Fruit fly (Drosophila melanogaster) S2 (cell line): ENCODE results near the gene Hcs.
A peak's percentile ranks its signal among the peaks of the same experiment; 100 is the strongest.

Experiments
- CG8478 ChIP-seq: fragments of >200 bp; optimal IDR thresholded peaks from 2 replicates; lab custom pipeline; 2018
- CTCF ChIP-seq, 2 experiments: fragments of >200 bp; optimal IDR thresholded peaks; 2 replicates each; lab custom pipeline; 2018

The Hcs gene

DNA sequence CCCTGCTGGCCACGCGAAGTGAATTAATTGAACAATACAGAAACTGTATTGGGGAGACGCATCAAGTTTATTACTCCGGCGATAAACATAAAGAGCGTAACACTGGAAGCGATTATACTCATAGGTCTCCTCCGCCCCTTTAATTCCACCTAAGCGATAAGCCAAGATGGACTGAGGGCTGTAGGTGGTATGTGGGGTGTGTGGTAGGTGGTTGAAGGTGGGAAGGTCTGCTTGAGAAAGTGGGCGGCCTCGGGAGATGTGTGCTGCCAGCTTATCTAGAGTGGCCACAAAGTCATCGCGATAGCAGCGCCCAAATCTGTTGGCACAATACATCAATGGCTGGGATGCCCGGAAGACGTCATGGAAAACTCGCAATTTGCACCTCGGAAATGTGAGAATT, 22.9 kb downstream of the Hcs start:
- TF ChIP-seq CG8478 (lab: Kevin White, UChicago): no peak
- no peak for TF ChIP-seq CTCF (optimal IDR thresholded peaks at IDR 0.05; lab: Kevin White, UChicago)

DNA sequence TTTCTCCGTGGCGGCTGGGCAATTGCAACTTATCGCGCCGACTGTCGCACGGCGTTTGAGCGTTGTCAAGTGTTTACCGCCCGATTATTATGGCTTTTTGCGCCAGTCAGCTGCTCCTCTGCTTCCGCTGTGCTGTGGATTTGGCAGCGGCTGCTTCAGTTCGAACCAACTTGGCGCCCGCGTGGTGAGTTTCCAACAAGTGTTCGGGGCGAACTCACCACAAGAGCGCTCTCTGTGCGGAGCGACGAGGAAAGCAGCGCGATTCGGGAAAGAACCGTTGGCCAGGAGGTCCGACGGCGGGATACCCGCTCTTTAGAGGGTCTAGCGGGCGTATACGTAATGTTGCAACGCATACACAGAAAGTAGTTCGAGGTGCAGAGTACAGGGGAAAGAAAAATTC, 27.9 kb downstream of the Hcs start, which contains the start of gene NKCC:
Gene NKCC (minus strand): TSS at position 57 of the 400 bp plus-strand sequence.
- TF ChIP-seq CG8478 (lab: Kevin White, UChicago) (no peak), CTCF (optimal IDR thresholded peaks at IDR 0.05; lab: Kevin White, UChicago) (no peak)

dm6 chr3R:5503789-5504387, 29.2 kb downstream of the Hcs start:
- TF ChIP-seq CTCF (optimal IDR thresholded peaks at IDR 0.05; lab: Kevin White, UChicago): no peak
- TF ChIP-seq CG8478 (lab: Kevin White, UChicago): no peak

- no peak for TF ChIP-seq CG8478 (lab: Kevin White, UChicago)
- no peak for TF ChIP-seq CTCF (optimal IDR thresholded peaks at IDR 0.05; lab: Kevin White, UChicago)
These were observed 40.1 kb downstream of the Hcs start for dm6 chr3R:5514759-5515158.

DNA sequence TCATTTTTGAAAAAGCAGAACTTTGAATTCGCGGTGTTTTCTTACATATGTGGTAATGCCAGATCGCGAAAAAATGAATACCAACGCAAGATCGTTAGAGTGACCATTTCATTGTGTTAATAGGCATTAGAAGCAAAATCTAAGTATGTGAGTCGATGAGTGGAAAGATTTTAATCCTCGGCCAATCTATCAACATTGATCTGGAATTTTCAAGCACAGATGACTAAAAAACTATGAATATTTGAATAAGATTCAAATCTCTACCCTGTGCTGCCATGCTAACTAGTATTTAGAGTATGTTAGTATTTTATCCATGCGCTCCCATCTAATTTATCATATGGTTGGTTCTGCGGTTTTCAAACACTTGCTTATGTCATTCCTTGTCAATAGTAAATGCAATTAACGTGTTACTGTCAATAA, 41.9 kb downstream of the Hcs start:
- no peak for TF ChIP-seq CG8478 (lab: Kevin White, UChicago)
- TF ChIP-seq CTCF (optimal IDR thresholded peaks at IDR 0.05; lab: Kevin White, UChicago): no peak

DNA sequence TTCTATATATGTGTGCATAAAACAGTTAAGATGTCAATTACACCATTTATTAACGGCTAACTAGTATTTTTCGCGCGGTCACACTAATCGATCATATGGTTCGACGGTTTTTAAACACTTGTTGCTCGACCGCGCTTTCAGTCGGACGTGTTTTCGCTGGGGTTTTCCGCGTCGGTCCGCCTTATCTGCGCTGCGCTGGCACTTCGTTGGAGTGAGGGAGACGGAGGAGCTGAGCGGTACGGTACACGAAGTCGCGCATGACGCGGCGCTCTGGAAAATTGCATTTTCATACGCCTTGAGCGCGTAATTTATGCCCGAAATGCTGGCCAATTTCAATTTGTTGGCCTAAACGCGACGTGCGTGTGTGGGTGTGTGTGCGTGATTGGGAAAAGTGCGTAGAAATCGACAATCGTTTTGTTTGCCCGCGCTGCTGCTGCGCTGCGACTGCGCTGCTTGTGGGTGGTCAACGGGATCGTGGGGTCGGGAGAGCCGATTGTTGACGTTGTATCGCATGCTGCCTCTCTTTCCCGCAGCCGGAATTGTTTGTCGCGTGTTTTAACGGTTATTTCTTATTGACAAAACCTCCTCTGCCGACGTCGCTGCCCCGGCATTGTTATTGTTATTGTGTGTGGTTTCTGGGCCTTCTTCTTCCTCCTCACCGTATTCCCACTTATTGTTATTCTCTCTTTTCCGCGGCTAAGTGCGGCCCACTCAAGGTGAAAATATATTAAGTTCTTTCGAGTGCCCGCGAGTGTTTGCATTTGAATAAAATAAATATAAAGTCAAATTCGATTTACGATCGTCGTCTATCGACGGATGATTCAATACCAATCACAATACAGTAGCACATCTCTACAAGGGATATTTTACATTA, 42.5 kb downstream of the Hcs start, which contains the start of gene Itpr:
Gene Itpr (plus strand): TSS at position 116 of the 874 bp plus-strand sequence.
- no peak for TF ChIP-seq CG8478 (lab: Kevin White, UChicago)
- no peak for TF ChIP-seq CTCF (optimal IDR thresholded peaks at IDR 0.05; lab: Kevin White, UChicago)

DNA sequence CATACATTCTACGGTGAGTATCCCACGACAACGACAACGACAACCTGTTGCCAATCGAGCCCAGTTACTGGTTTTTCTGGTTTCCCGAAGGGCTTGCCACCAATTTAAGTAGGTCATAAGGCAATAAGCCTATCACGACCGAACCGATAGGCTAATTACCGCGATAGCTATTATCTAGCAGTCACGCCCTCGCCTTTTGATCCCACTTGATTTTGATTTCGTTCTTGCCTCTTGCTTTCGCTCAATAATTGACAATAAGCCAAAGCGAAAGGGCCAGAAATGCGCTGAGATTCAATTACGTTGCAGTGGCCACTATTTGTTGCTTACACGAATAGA, 43.1 kb downstream of the Hcs start:
- no peak for TF ChIP-seq CG8478 (lab: Kevin White, UChicago)
- no peak for TF ChIP-seq CTCF (optimal IDR thresholded peaks at IDR 0.05; lab: Kevin White, UChicago)

dm6 chr3R:5518627-5519026, 43.9 kb downstream of the Hcs start:
- no peak for TF ChIP-seq CTCF (optimal IDR thresholded peaks at IDR 0.05; lab: Kevin White, UChicago)
- no peak for TF ChIP-seq CG8478 (lab: Kevin White, UChicago)

- no peak for TF ChIP-seq CG8478 (lab: Kevin White, UChicago)
- TF ChIP-seq CTCF (optimal IDR thresholded peaks at IDR 0.05; lab: Kevin White, UChicago): no peak
These were observed 45.1 kb downstream of the Hcs start for dm6 chr3R:5519789-5520188.

DNA sequence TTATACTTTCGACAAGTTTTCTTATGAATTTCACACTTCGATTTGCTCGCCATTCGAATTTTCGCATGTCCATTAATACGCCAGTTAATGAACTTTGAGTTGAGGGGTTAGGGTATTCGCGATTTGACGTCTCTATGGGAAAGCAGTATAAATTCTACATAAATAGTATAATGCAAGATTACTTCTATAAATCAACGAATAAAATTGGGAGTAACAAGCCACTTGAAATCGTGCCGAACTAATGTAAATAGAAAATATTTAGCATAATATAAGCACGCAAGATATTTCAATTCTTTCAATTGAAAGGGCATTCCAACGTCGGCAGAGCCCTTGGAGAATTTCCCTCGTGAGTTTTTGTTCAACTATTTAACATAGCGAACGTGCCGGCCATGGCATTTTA, 45.9 kb downstream of the Hcs start:
- TF ChIP-seq CG8478 (lab: Kevin White, UChicago) (no peak), CTCF (optimal IDR thresholded peaks at IDR 0.05; lab: Kevin White, UChicago) (no peak)

DNA sequence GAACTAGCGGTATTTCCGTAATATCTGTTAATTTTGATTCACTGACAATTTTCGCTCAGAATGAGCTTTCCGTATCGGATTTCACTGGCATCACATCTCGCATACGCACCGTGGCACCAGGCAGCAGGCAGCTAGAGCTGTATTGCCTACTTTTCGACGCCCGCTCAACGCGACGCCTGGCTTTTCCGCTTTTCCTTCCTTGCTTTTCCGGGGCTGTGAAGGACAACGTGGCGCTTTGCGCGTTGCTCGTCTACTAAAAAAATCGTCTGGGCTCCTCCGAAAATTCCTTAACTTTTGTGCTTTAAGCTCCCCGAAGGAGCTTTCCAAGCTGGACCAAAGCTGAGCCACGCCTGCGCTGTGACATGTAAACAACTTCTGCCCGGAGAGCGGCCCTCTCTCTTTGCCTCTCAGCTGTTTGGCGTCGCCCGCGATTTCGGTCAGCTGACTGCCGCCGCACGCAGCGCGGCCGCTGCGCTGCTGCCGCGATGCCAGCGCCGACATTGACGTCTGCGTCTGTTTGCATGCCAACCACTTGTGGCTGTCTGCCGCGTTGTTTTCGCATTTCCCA, 48.5 kb downstream of the Hcs start, which contains the start of the genes CG43845 and Nmdar1:
Gene CG43845 (minus strand): TSS at position 51 of the 568 bp plus-strand sequence.
Gene Nmdar1 (minus strand): TSS at position 259 of the 568 bp plus-strand sequence.
- TF ChIP-seq CTCF (optimal IDR thresholded peaks at IDR 0.05; lab: Kevin White, UChicago): no peak
- no peak for TF ChIP-seq CG8478 (lab: Kevin White, UChicago)

DNA sequence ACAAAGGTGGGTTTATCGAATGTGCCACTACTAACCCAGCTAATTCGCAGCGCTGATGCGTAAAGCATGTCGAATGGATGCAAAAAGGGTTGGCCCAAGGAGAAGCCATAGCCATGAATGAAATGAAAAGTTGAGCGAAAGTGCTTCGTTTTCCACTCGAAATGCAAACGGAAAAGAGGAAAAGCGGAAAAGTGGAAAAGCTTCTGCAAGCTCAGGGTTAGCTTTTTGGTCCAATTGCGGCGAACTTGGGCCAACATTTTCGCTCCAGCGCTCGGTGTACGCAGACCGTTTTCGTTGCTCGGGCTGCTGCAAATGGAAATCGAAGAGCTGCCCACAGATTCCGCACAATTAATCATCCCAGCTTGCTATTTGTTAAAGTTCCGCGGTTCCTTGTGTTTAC, 50.1 kb downstream of the Hcs start:
- no peak for TF ChIP-seq CTCF (optimal IDR thresholded peaks at IDR 0.05; lab: Kevin White, UChicago)
- TF ChIP-seq CG8478 (lab: Kevin White, UChicago): no peak

DNA sequence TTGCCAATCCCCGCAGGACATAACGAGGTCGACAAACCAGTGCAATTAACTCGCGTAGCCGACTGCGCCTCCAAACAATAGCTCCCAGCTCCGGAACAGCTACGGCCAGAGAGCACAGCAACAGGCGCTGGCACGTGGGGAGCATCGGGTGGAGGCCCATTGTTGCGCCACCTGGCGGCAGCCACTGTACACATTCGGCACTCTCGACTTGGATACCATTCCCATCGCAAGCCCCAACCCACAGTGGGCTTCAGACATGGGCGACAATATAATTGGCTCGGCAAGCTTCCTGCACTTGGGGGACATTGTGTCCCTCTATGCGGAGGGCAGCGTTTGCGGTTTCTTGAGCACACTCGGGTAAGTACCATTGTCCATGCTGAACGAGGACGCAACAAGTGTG, 52.9 kb downstream of the Hcs start:
- TF ChIP-seq CTCF (optimal IDR thresholded peaks at IDR 0.05; lab: Kevin White, UChicago): peak; percentile 53 to 68
- no peak for TF ChIP-seq CG8478 (lab: Kevin White, UChicago)
